Fruit fly (Drosophila melanogaster) whole organism, pupa: ENCODE data around the gene CG13029.

Experiments
- CG10348 ChIP-seq: fragments of 200-800 bp; sonication (Bioruptor generic); IDR thresholded peaks from 2 replicates; pipeline ENCODE4 v1.3.6; 2022; ENCODE audit warnings: missing biosample characterization, missing genetic modification characterization
- CG12605 ChIP-seq: fragments of 200-800 bp; sonication (Bioruptor generic); IDR thresholded peaks from 2 replicates; pipeline ENCODE4 v1.3.6; 2022; ENCODE audit warnings: missing biosample characterization, missing genetic modification characterization
- CG13204 ChIP-seq: fragments of 200-800 bp; sonication (Bioruptor generic); optimal IDR thresholded peaks from 2 replicates; lab custom pipeline; 2018; ENCODE audit warnings: missing biosample characterization, mild to moderate bottlenecking, missing genetic modification characterization, moderate library complexity
- CG14655 ChIP-seq: fragments of 200-800 bp; sonication (Bioruptor generic); optimal IDR thresholded peaks from 3 replicates; lab custom pipeline; 2017; ENCODE audit warnings: mild to moderate bottlenecking, missing biosample characterization, missing genetic modification reagents, missing genetic modification characterization
- CG15710 ChIP-seq: fragments of 200-800 bp; sonication (Bioruptor generic); optimal IDR thresholded peaks from 2 replicates; lab custom pipeline; 2018; ENCODE audit warnings: missing biosample characterization, mild to moderate bottlenecking, missing genetic modification characterization, moderate library complexity
- CG17806 ChIP-seq: fragments of 200-800 bp; sonication (Bioruptor generic); optimal IDR thresholded peaks from 2 replicates; lab custom pipeline; 2018; ENCODE audit warnings: missing biosample characterization, mild to moderate bottlenecking, missing genetic modification characterization, moderate library complexity
- CG32121 ChIP-seq: fragments of 200-800 bp; sonication (Bioruptor generic); IDR thresholded peaks from 2 replicates; pipeline ENCODE4 v1.3.6; 2022; ENCODE audit warnings: missing biosample characterization, missing genetic modification characterization
- CG34367 ChIP-seq: fragments of 200-800 bp; sonication (Bioruptor generic); optimal IDR thresholded peaks from 2 replicates; lab custom pipeline; 2018; ENCODE audit warnings: missing biosample characterization, mild to moderate bottlenecking, missing genetic modification characterization
- CG4496 ChIP-seq: fragments of 200-800 bp; sonication (Bioruptor generic); IDR thresholded peaks from 3 replicates; pipeline ENCODE4 v1.3.6; 2022; ENCODE audit warnings: missing biosample characterization, missing genetic modification characterization
- CG8159 ChIP-seq: fragments of 200-800 bp; sonication (Bioruptor generic); optimal IDR thresholded peaks from 3 replicates; lab custom pipeline; 2018; ENCODE audit warnings: missing biosample characterization, mild to moderate bottlenecking, missing genetic modification characterization, moderate library complexity
- CG8301 ChIP-seq: fragments of 200-800 bp; sonication (Bioruptor generic); optimal IDR thresholded peaks from 2 replicates; lab custom pipeline; 2018; ENCODE audit warnings: missing biosample characterization, mild to moderate bottlenecking, missing genetic modification characterization
- CG9948 ChIP-seq: fragments of 200-800 bp; sonication (Bioruptor generic); optimal IDR thresholded peaks from 2 replicates; lab custom pipeline; 2018; ENCODE audit warnings: missing biosample characterization, mild to moderate bottlenecking, missing genetic modification characterization, moderate library complexity
- D1 ChIP-seq: fragments of 200-800 bp; sonication (Bioruptor generic); optimal IDR thresholded peaks from 2 replicates; lab custom pipeline; 2018; ENCODE audit warnings: missing biosample characterization, mild to moderate bottlenecking, missing genetic modification characterization, moderate library complexity
- EcR ChIP-seq: fragments of 200-800 bp; sonication (Bioruptor generic); optimal IDR thresholded peaks from 3 replicates; lab custom pipeline; 2019; ENCODE audit warnings: missing biosample characterization, missing genetic modification characterization, mild to moderate bottlenecking, moderate library complexity, missing genetic modification reagents
- Ets98B ChIP-seq: fragments of 200-800 bp; sonication (Bioruptor generic); IDR thresholded peaks from 2 replicates; pipeline ENCODE4 v1.3.6; 2022; ENCODE audit warnings: missing biosample characterization, missing genetic modification characterization
- Pif1A ChIP-seq: fragments of 200-800 bp; sonication (Bioruptor generic); optimal IDR thresholded peaks from 3 replicates; lab custom pipeline; 2016; ENCODE audit warnings: missing biosample characterization, missing genetic modification characterization
- Pif1B ChIP-seq: fragments of 200-800 bp; sonication (Bioruptor generic); optimal IDR thresholded peaks from 3 replicates; lab custom pipeline; 2016; ENCODE audit warnings: missing biosample characterization, missing genetic modification characterization
- Snoo ChIP-seq: fragments of 200-800 bp; sonication (Bioruptor generic); optimal IDR thresholded peaks from 3 replicates; lab custom pipeline; 2017; ENCODE audit warnings: missing biosample characterization, mild to moderate bottlenecking, missing genetic modification characterization, inconsistent platforms
- fd96Ca ChIP-seq: fragments of 200-800 bp; sonication (Bioruptor generic); IDR thresholded peaks from 3 replicates; pipeline ENCODE4 v1.3.6; 2022; ENCODE audit warnings: missing biosample characterization, missing genetic modification characterization
- gl ChIP-seq: fragments of 200-800 bp; sonication (Bioruptor generic); optimal IDR thresholded peaks from 2 replicates; lab custom pipeline; 2018; ENCODE audit warnings: missing biosample characterization, mild to moderate bottlenecking, missing genetic modification characterization
- rn ChIP-seq: fragments of 200-800 bp; sonication (Bioruptor generic); IDR thresholded peaks from 2 replicates; pipeline ENCODE4 v1.3.6; 2022; ENCODE audit warnings: missing biosample characterization, missing genetic modification characterization

Gene CG13029

DNA sequence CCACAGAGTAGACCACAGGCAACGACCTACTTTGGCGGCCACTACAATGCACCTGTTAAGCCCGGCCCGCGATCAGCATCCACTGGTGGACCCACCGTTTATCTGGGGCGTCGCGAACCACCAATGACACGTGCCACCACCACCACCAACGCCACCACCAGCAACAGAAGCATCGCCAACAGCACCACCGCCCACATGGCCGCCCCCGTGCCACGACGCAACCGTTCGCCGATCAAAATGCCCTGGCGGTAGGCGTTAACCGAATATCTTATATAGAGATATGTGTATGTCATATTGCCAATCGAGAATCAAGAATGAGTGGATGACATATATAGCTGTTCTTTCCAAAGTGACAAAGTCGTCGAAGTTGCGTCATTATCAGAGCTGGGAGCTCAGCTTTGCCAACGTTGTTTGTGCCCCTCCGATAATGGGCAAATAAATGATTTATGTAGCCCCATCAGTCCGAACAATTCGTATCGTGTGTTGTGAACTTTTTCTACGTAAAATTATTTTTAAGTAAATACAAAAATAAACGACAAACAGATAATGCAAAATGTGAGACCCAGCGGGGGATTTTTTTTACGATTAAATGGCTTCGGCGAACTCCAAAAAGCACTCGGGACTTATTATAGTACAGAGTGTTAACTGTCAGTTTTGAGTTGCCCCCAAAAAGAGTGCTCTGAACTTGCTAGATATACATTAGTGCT lies 18.6 kb downstream of the CG13029 start:
- TF ChIP-seq CG14655: no peak
- TF ChIP-seq CG8301 (tag; lab: Kevin White, UChicago): no peak
- no peak for TF ChIP-seq CG17806 (tag; lab: Kevin White, UChicago)
- no peak for TF ChIP-seq rn (GFP tag; lab: Robert Waterston, UW)
- no peak for TF ChIP-seq CG9948 (tag; lab: Kevin White, UChicago)
- TF ChIP-seq EcR: no peak
- TF ChIP-seq CG4496 (GFP tag; lab: Robert Waterston, UW): no peak
- no peak for TF ChIP-seq CG13204
- no peak for TF ChIP-seq CG8159 (tag; lab: Kevin White, UChicago)
- TF ChIP-seq Snoo (tag; lab: Kevin White, UChicago): no peak
- no peak for TF ChIP-seq Pif1A
- TF ChIP-seq fd96Ca (GFP tag; lab: Robert Waterston, UW): no peak
- no peak for TF ChIP-seq CG15710 (tag; lab: Kevin White, UChicago)
- no peak for TF ChIP-seq CG32121
- TF ChIP-seq gl (tag; lab: Kevin White, UChicago): no peak
- TF ChIP-seq Ets98B: no peak

DNA sequence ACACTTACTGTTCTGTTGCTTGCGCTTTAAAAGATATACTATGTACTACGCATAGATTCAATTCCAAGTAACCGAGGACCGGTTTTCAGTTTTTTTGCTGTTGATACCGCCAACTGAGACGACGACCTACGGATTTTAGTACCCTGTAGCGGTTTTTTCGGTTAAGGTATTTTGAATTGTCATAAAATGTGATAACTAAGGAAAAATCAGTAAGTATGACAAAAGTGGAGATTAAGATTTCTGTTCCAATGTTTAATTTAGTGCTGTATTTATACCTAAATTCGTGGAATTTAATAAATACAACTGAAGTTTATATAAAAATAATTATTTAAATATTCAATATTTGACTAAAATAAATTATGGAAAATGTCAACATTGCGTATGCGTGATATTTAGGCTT lies 20.7 kb downstream of the CG13029 start:
- TF ChIP-seq Snoo (tag; lab: Kevin White, UChicago) (no peak), CG32121 (0 out of 2 replicates have a peak, but pooled peaks have one; percentile 11), CG10348 (GFP tag; lab: Robert Waterston, UW) (no peak)
- TF ChIP-seq, all 21 proteins: peak for 1

DNA sequence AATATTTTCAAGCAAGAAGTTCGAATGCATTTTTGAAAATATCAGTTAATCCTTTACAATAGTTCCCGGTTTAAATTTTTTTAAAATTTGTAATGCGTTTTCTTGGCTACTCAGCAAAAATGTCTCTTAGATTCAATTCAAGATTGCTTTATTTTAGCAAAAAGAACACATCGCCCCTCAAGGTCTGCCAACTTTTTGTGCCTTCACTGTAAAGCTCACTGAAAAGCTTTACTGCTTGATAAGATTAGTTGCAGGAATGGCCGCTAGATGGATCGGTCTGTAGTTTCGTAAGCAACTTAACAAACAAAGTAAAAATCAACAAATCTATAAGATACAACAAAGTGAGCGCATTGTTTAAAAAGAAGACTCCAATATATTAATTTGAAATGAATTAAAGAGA lies 23.6 kb downstream of the CG13029 start:
- TF ChIP-seq Ets98B (no peak), CG34367 (no peak), fd96Ca (GFP tag; lab: Robert Waterston, UW) (no peak), CG17806 (tag; lab: Kevin White, UChicago) (no peak), CG14655 (peak; percentile 30), CG9948 (tag; lab: Kevin White, UChicago) (no peak), D1 (tag; lab: Kevin White, UChicago) (peak; percentile 57), EcR (peak; percentile 68), Snoo (tag; lab: Kevin White, UChicago) (no peak), gl (tag; lab: Kevin White, UChicago) (no peak), Pif1B (GFP tag; lab: Kevin White, UChicago) (no peak), CG13204 (no peak), CG4496 (GFP tag; lab: Robert Waterston, UW) (0 out of 3 replicates have a peak, but pooled peaks have one; percentile 13), CG12605 (GFP tag; lab: Robert Waterston, UW) (no peak), CG8301 (tag; lab: Kevin White, UChicago) (peak; percentile 30), CG10348 (GFP tag; lab: Robert Waterston, UW) (no peak)
- TF ChIP-seq, all 21 proteins: peak for 5

DNA sequence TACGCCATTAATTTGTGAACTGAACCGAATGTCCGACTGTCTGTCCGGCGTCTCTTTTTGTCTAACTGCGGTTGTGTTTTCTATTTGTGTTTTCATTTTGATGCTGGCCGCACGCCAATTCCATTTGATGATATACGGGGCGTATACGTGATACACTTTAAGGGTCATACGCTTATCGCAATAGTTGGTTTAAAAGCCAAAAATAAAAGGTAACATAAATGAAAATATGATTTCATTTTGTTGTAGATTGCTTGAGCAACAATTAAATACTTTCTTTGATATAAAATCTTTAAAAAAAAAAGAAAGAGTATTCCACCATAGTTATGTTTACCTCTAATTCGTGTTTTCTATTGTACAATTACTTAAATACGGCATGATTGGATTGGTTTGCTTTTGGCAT lies 24.6 kb downstream of the CG13029 start:
- no peak for TF ChIP-seq CG12605 (GFP tag; lab: Robert Waterston, UW)
- TF ChIP-seq CG13204: no peak
- TF ChIP-seq Pif1B (GFP tag; lab: Kevin White, UChicago): no peak
- TF ChIP-seq CG9948 (tag; lab: Kevin White, UChicago): no peak
- no peak for TF ChIP-seq D1 (tag; lab: Kevin White, UChicago)
- no peak for TF ChIP-seq Snoo (tag; lab: Kevin White, UChicago)
- no peak for TF ChIP-seq fd96Ca (GFP tag; lab: Robert Waterston, UW)
- TF ChIP-seq CG10348 (GFP tag; lab: Robert Waterston, UW): no peak
- no peak for TF ChIP-seq CG15710 (tag; lab: Kevin White, UChicago)
- peak; percentile 5 for TF ChIP-seq CG8301 (tag; lab: Kevin White, UChicago)
- no peak for TF ChIP-seq CG14655
- TF ChIP-seq CG34367: no peak
- TF ChIP-seq CG8159 (tag; lab: Kevin White, UChicago): no peak
- TF ChIP-seq gl (tag; lab: Kevin White, UChicago): no peak
- peak; percentile 63 for TF ChIP-seq CG4496 (GFP tag; lab: Robert Waterston, UW)
- TF ChIP-seq rn (GFP tag; lab: Robert Waterston, UW): no peak
- no peak for TF ChIP-seq CG17806 (tag; lab: Kevin White, UChicago)
- no peak for TF ChIP-seq Pif1A
- peak; percentile 81 for TF ChIP-seq CG32121
- peak; percentile 59 for TF ChIP-seq Ets98B

DNA sequence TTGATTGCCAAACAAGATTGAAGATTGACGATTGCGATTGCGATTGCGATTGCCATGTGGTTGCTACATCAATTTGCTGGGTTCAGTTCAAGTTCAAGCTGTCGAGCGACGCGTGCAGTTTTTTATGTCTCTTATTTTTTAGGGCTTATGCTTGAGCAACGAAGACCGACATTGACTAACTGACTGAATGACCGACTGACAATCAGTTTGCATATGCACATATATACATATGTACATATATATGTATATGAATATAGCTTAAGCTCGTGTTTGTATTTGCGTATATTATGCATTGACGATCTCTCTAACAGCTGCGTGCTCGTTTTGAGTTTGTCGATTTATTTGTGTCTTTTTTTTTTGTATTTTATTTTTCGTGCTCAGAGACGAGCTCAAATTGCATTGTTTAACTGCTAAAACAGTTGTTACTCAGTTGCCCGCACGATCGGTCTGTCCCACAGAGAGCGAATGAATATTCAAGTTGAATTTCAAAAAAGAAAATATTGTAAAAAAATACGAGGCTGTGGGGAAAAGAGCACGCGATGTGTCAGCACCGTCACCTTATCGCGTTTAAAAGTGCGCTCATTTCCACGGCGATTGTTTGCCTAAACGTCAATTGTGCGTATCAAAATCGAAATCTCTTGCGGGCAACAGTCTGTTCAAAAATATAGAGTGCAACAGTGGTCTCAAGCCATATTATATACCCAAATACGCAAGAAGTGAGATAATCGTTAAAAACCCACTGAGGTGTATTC lies 25.9 kb downstream of the CG13029 start:
- peak; percentile 42 for TF ChIP-seq CG14655
- peak; percentile 67 for TF ChIP-seq CG12605 (GFP tag; lab: Robert Waterston, UW)
- peak; percentile 34; the same call in 2 of the 3 replicates for TF ChIP-seq CG4496 (GFP tag; lab: Robert Waterston, UW)
- TF ChIP-seq Ets98B: peak; percentile 17; the same call in 1 of the 2 replicates
- no peak for TF ChIP-seq Snoo (tag; lab: Kevin White, UChicago)
- TF ChIP-seq CG32121: peak; percentile 32; the same call in 1 of the 2 replicates
- no peak for TF ChIP-seq fd96Ca (GFP tag; lab: Robert Waterston, UW)

DNA sequence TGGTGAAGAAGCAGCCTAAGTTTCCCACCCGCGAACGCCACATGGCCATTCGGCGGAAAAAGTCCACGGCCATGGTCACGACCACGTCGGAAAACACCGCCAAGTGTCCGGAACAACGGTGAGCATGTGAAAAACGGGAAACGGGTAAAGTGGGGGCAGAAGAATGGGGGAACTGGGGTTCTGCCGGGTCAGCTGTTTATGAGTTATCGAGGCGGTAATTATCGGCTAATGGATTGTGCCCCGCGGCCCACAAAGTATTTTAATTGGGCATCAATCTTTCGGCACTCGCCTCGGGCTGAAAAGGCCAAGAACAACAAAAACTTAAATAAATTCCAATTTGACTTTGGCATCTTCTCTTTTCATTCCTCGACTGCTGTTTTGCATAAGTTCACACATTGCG lies 26.9 kb downstream of the CG13029 start:
- no peak for TF ChIP-seq CG4496 (GFP tag; lab: Robert Waterston, UW)
- no peak for TF ChIP-seq CG34367
- no peak for TF ChIP-seq rn (GFP tag; lab: Robert Waterston, UW)
- no peak for TF ChIP-seq fd96Ca (GFP tag; lab: Robert Waterston, UW)
- TF ChIP-seq CG15710 (tag; lab: Kevin White, UChicago): no peak
- TF ChIP-seq gl (tag; lab: Kevin White, UChicago): no peak
- TF ChIP-seq CG8301 (tag; lab: Kevin White, UChicago): no peak
- TF ChIP-seq Pif1B (GFP tag; lab: Kevin White, UChicago): no peak
- TF ChIP-seq Pif1A: no peak
- TF ChIP-seq Ets98B: no peak
